Worm (Caenorhabditis elegans) whole organism, L3 larva: ENCODE results near the gene sre-41.
A peak's percentile ranks its signal among the peaks of the same experiment; 100 is the strongest.

ENCODE experiments used
- R02D3.7 ChIP-seq: fragments of 150-350 bp; optimal IDR thresholded peaks from 2 replicates; lab custom pipeline; 2014; ENCODE audit warnings: missing biosample characterization, missing genetic modification characterization
- ZK546.5 ChIP-seq: sonication (generic microtip); optimal IDR thresholded peaks from 2 replicates; lab custom pipeline; 2017; ENCODE audit warnings: missing biosample characterization, missing genetic modification characterization
- aly-2 ChIP-seq: fragments of 150-350 bp; optimal IDR thresholded peaks from 2 replicates; lab custom pipeline; 2014; ENCODE audit warnings: missing biosample characterization, missing genetic modification characterization
- ama-1 ChIP-seq: fragments of 150-350 bp; optimal IDR thresholded peaks from 2 replicates; lab custom pipeline; 2018
- ceh-16 ChIP-seq: sonication (generic microtip); optimal IDR thresholded peaks from 2 replicates; lab custom pipeline; 2017; ENCODE audit warnings: missing biosample characterization, missing genetic modification characterization
- ceh-82 ChIP-seq: fragments of 150-350 bp; optimal IDR thresholded peaks from 2 replicates; lab custom pipeline; 2014; ENCODE audit warnings: missing biosample characterization, missing genetic modification characterization
- ceh-9 ChIP-seq: sonication (generic microtip); optimal IDR thresholded peaks from 2 replicates; lab custom pipeline; 2018; ENCODE audit warnings: missing biosample characterization, missing genetic modification characterization
- daf-12 ChIP-seq: fragments of 150-350 bp; optimal IDR thresholded peaks from 2 replicates; lab custom pipeline; 2014; ENCODE audit warnings: missing biosample characterization, missing genetic modification reagents, missing genetic modification characterization
- egl-27 ChIP-seq: sonication (generic microtip); optimal IDR thresholded peaks from 4 replicates; lab custom pipeline; 2017; ENCODE audit warnings: missing biosample characterization, missing genetic modification reagents, missing genetic modification characterization
- egl-5 ChIP-seq: fragments of 150-350 bp; optimal IDR thresholded peaks from 2 replicates; lab custom pipeline; 2017; ENCODE audit warnings: missing biosample characterization, missing genetic modification reagents, missing genetic modification characterization, inconsistent platforms
- elt-1 ChIP-seq: fragments of 150-350 bp; optimal IDR thresholded peaks from 2 replicates; lab custom pipeline; 2014; ENCODE audit warnings: missing biosample characterization, missing genetic modification characterization
- elt-2 ChIP-seq: sonication (generic microtip); optimal IDR thresholded peaks from 2 replicates; lab custom pipeline; 2016; ENCODE audit warnings: missing genetic modification reagents, mild to moderate bottlenecking, missing genetic modification characterization, missing compliant biosample characterization
- elt-3 ChIP-seq, 3 experiments: fragments of 150-350 bp in 1 of 3; sonication (generic microtip) in 2 of 3; optimal IDR thresholded peaks; 2 replicates in 2 of 3; 4 replicates in 1 of 3; lab custom pipeline; 2014 to 2017; ENCODE audit warnings: missing biosample characterization in 3 of 3, missing genetic modification characterization in 3 of 3
- fkh-10 ChIP-seq: sonication (generic microtip); optimal IDR thresholded peaks from 2 replicates; lab custom pipeline; 2017; ENCODE audit warnings: missing biosample characterization, missing genetic modification reagents, missing genetic modification characterization
- fkh-2 ChIP-seq: fragments of 150-350 bp; optimal IDR thresholded peaks from 2 replicates; lab custom pipeline; 2014; ENCODE audit warnings: missing biosample characterization, missing genetic modification reagents, missing genetic modification characterization
- fos-1 ChIP-seq: fragments of 150-350 bp; optimal IDR thresholded peaks from 2 replicates; lab custom pipeline; 2014; ENCODE audit warnings: missing biosample characterization, missing genetic modification characterization
- hmg-11 ChIP-seq: sonication (generic microtip); optimal IDR thresholded peaks from 2 replicates; lab custom pipeline; 2016; ENCODE audit warnings: missing genetic modification characterization, missing compliant biosample characterization
- jun-1 ChIP-seq: fragments of 150-350 bp; optimal IDR thresholded peaks from 2 replicates; lab custom pipeline; 2014; ENCODE audit warnings: missing biosample characterization, missing genetic modification reagents, missing genetic modification characterization
- lin-15B ChIP-seq: fragments of 150-350 bp; optimal IDR thresholded peaks from 2 replicates; lab custom pipeline; 2014; ENCODE audit warnings: missing biosample characterization, missing genetic modification characterization
- lin-39 ChIP-seq: fragments of 150-350 bp; optimal IDR thresholded peaks from 2 replicates; lab custom pipeline; 2018; ENCODE audit warnings: missing biosample characterization, missing genetic modification reagents, missing genetic modification characterization
- mml-1 ChIP-seq: fragments of 150-350 bp; sonication (generic microtip); optimal IDR thresholded peaks from 3 replicates; lab custom pipeline; 2014; ENCODE audit warnings: missing biosample characterization, missing genetic modification characterization
- nfya-1 ChIP-seq: sonication (generic microtip); optimal IDR thresholded peaks from 2 replicates; lab custom pipeline; 2017; ENCODE audit warnings: missing genetic modification characterization, mild to moderate bottlenecking, missing compliant biosample characterization, antibody characterized with exemption, moderate library complexity; ENCODE audit not compliant: insufficient read depth
- nhr-11 ChIP-seq: fragments of 150-350 bp; optimal IDR thresholded peaks from 2 replicates; lab custom pipeline; 2014; ENCODE audit warnings: missing biosample characterization, missing genetic modification characterization
- nhr-12 ChIP-seq: fragments of 150-350 bp; optimal IDR thresholded peaks from 2 replicates; lab custom pipeline; 2014; ENCODE audit warnings: missing biosample characterization, missing genetic modification characterization
- nhr-237 ChIP-seq: fragments of 150-350 bp; optimal IDR thresholded peaks from 2 replicates; lab custom pipeline; 2014; ENCODE audit warnings: missing biosample characterization, missing genetic modification characterization
- nhr-25 ChIP-seq: sonication (generic microtip); optimal IDR thresholded peaks from 2 replicates; lab custom pipeline; 2017; ENCODE audit warnings: missing biosample characterization, missing genetic modification characterization
- nhr-28 ChIP-seq: fragments of 150-350 bp; optimal IDR thresholded peaks from 2 replicates; lab custom pipeline; 2014; ENCODE audit warnings: missing biosample characterization, missing genetic modification characterization
- nhr-43 ChIP-seq: sonication (generic microtip); optimal IDR thresholded peaks from 2 replicates; lab custom pipeline; 2016; ENCODE audit warnings: mild to moderate bottlenecking, missing genetic modification characterization, missing compliant biosample characterization; ENCODE audit not compliant: poor library complexity, severe bottlenecking
- nhr-76 ChIP-seq: fragments of 150-350 bp; sonication (generic microtip); optimal IDR thresholded peaks from 5 replicates; lab custom pipeline; 2014; ENCODE audit warnings: missing biosample characterization, missing genetic modification characterization
- nhr-77 ChIP-seq: fragments of 150-350 bp; optimal IDR thresholded peaks from 2 replicates; lab custom pipeline; 2014; ENCODE audit warnings: missing biosample characterization, missing genetic modification characterization
- pha-4 ChIP-seq: fragments of 150-350 bp; optimal IDR thresholded peaks from 2 replicates; lab custom pipeline; 2014; ENCODE audit warnings: missing biosample characterization, missing genetic modification reagents, missing genetic modification characterization
- pqm-1 ChIP-seq: fragments of 150-350 bp; optimal IDR thresholded peaks from 2 replicates; lab custom pipeline; 2017; ENCODE audit warnings: missing biosample characterization, missing genetic modification characterization, inconsistent platforms
- sea-2 ChIP-seq: fragments of 150-350 bp; sonication (generic microtip); optimal IDR thresholded peaks from 4 replicates; lab custom pipeline; 2014; ENCODE audit warnings: missing biosample characterization, missing genetic modification reagents, missing genetic modification characterization
- skn-1 ChIP-seq: fragments of 150-350 bp; optimal IDR thresholded peaks from 2 replicates; lab custom pipeline; 2014; ENCODE audit warnings: missing biosample characterization, missing genetic modification characterization
- snpc-4 ChIP-seq: fragments of 150-350 bp; optimal IDR thresholded peaks from 2 replicates; lab custom pipeline; 2014; ENCODE audit warnings: missing biosample characterization, missing genetic modification characterization
- tbx-2 ChIP-seq: sonication (generic microtip); optimal IDR thresholded peaks from 2 replicates; lab custom pipeline; 2016; ENCODE audit warnings: mild to moderate bottlenecking, missing genetic modification characterization, missing compliant biosample characterization
- unc-39 ChIP-seq: sonication (generic microtip); optimal IDR thresholded peaks from 4 replicates; lab custom pipeline; 2017; ENCODE audit warnings: missing biosample characterization, missing genetic modification characterization
- unc-62 ChIP-seq: fragments of 150-350 bp; sonication (generic microtip); optimal IDR thresholded peaks from 4 replicates; lab custom pipeline; 2014; ENCODE audit warnings: missing biosample characterization, missing genetic modification reagents, missing genetic modification characterization
- ztf-11 ChIP-seq: fragments of 150-350 bp; optimal IDR thresholded peaks from 2 replicates; lab custom pipeline; 2014; ENCODE audit warnings: missing biosample characterization, missing genetic modification characterization
- ztf-4 ChIP-seq: fragments of 150-350 bp; optimal IDR thresholded peaks from 2 replicates; lab custom pipeline; 2014; ENCODE audit warnings: missing biosample characterization, missing genetic modification characterization

sre-41 gene

ce11 chrII:12414805-12415204 is 26.7 kb downstream of the sre-41 start, which contains the start of gene Y57A10C.11:
TSS of gene Y57A10C.11 (minus strand) at chrII:12414905.
- TF ChIP-seq aly-2 (tag; lab: Kevin White, UChicago) (no peak), elt-1 (no peak), skn-1 (tag; lab: Kevin White, UChicago) (no peak), pqm-1 (tag; lab: Kevin White, UChicago) (no peak), egl-27 (tag; lab: Kevin White, UChicago) (no peak), nhr-12 (tag; lab: Kevin White, UChicago) (no peak), daf-12 (tag; lab: Kevin White, UChicago) (no peak), ceh-9 (tag; lab: Kevin White, UChicago) (no peak), mml-1 (no peak), ztf-4 (no peak), tbx-2 (tag; lab: Kevin White, UChicago) (no peak), nhr-11 (tag; lab: Kevin White, UChicago) (no peak), nhr-43 (tag; lab: Kevin White, UChicago) (no peak), ceh-16 (no peak), unc-62 (no peak), snpc-4 (tag; lab: Kevin White, UChicago) (no peak)
- TF ChIP-seq, all 47 proteins: peak for 0

ce11 chrII:12417514-12417913 is 29.4 kb downstream of the sre-41 start, which contains the start of gene sre-27:
TSS of gene sre-27 (minus strand) at chrII:12417614.
- TF ChIP-seq fkh-10 (GFP tag; lab: Kevin White, UChicago) (no peak), nfya-1 (no peak), nhr-76 (tag; lab: Kevin White, UChicago) (no peak), jun-1 (tag; lab: Kevin White, UChicago) (no peak), elt-1 (no peak), fos-1 (tag; lab: Kevin White, UChicago) (no peak), nhr-28 (tag; lab: Kevin White, UChicago) (no peak), ZK546.5 (no peak), ama-1 (no peak), R02D3.7 (tag; lab: Kevin White, UChicago) (no peak)

DNA sequence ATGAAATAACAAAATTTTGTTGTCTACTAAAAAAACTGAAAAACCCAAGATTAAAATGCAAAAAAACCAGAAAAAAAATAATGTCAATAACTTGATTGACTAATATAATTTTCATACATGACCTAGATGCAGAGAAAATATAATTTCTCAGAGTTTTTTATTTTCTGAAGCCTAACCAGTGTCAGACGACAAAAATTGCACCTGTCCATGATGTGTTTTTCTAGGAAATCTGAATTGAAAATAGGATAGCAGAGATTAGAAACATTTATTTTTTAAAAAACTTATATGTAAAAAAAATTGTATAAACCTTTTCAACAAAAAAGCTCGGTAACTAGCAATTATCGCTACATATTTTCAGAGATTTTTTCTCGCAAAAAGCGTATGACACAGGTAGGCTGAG is 29.9 kb downstream of the sre-41 start:
- TF ChIP-seq elt-3 (tag; optimal IDR thresholded peaks at IDR 0.05; lab: Kevin White, UChicago) (no peak), ama-1 (no peak)

DNA sequence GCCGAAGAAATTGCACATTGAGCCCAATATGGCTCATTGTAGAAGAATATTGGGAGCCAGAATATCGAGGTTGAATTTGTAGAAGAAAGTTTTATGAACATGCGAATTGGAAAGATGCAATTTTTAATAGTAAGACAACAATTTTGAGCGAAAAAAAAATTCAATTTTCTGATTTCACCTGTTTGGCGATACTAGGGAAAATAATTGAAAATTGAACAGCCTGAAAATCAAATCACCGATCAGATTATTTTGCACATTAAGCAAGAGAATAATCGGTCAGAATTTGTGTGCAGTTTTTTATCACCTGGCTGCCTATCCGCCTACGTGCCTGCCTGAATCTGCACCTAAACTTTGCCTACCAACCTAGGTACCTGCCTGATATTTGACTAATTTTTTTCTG is 32.4 kb downstream of the sre-41 start, which contains the start of gene sre-26:
Gene sre-26 (minus strand): TSS at position 101 of the 400 bp plus-strand sequence.
- TF ChIP-seq ceh-9 (tag; lab: Kevin White, UChicago) (no peak), ZK546.5 (no peak), daf-12 (tag; lab: Kevin White, UChicago) (no peak), nfya-1 (no peak), egl-27 (tag; lab: Kevin White, UChicago) (no peak), pha-4 (tag; lab: Kevin White, UChicago) (no peak), fkh-10 (GFP tag; lab: Kevin White, UChicago) (no peak), elt-1 (no peak), sea-2 (GFP tag; lab: Kevin White, UChicago) (no peak), nhr-28 (tag; lab: Kevin White, UChicago) (no peak), ama-1 (no peak), lin-39 (tag; lab: Kevin White, UChicago) (no peak), fkh-2 (tag; lab: Kevin White, UChicago) (no peak), fos-1 (tag; lab: Kevin White, UChicago) (no peak), nhr-25 (tag; lab: Kevin White, UChicago) (no peak), nhr-76 (tag; lab: Kevin White, UChicago) (no peak), mml-1 (no peak), hmg-11 (no peak), egl-5 (no peak), nhr-237 (tag; lab: Kevin White, UChicago) (no peak)

DNA sequence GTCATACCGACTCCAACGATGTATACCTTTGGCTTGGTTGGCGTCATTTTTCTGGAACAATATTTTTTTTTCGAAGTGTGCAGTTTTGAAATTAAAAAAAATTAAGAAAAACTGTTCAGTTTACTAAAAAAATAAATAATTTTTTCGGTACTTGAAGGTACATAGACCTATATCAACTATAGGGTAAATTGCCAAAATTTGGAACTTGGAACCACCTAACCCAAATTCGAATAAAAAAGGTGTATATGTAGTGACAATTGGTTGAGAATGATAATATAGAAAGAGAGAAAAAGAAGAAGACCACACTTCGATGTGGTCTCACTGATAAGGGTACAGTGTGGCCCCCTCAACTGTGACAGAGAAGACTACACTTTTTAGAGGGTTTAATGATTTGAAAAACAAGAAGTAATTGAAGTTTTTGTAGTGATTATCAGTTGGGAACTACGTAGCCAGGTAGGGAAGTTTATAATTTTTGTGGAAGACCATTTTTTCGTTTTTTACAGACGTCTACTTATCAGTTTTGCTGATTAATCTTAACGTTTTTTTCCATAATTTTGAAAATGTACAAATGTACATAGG is 37.7 kb downstream of the sre-41 start, which contains the start of gene daf-22:
Gene daf-22 (minus strand): TSS at position 51 of the 579 bp plus-strand sequence.
- peak; percentile 93 for TF ChIP-seq pqm-1 (tag; lab: Kevin White, UChicago)
- TF ChIP-seq nhr-77 (tag; lab: Kevin White, UChicago): no peak
- no peak for TF ChIP-seq ZK546.5
- peak; percentile 37 for TF ChIP-seq pha-4 (tag; lab: Kevin White, UChicago)
- TF ChIP-seq jun-1 (tag; lab: Kevin White, UChicago): peak; percentile 49
- TF ChIP-seq nfya-1: peak; percentile 19
- TF ChIP-seq daf-12 (tag; lab: Kevin White, UChicago): no peak
- TF ChIP-seq lin-15B (tag; lab: Kevin White, UChicago): no peak
- TF ChIP-seq fkh-2 (tag; lab: Kevin White, UChicago): no peak
- TF ChIP-seq aly-2 (tag; lab: Kevin White, UChicago): no peak
- no peak for TF ChIP-seq fkh-10 (GFP tag; lab: Kevin White, UChicago)
- no peak for TF ChIP-seq egl-27 (tag; lab: Kevin White, UChicago)
- TF ChIP-seq nhr-76 (tag; lab: Kevin White, UChicago): no peak
- TF ChIP-seq unc-39 (tag; lab: Kevin White, UChicago): no peak
- no peak for TF ChIP-seq ceh-82 (tag; lab: Kevin White, UChicago)
- TF ChIP-seq ztf-11 (tag; lab: Kevin White, UChicago): no peak
- peak; percentile 98 for TF ChIP-seq elt-2 (tag; lab: Kevin White, UChicago)
- no peak for TF ChIP-seq ceh-16
- no peak for TF ChIP-seq nhr-12 (tag; lab: Kevin White, UChicago)
- TF ChIP-seq, all 47 proteins: peak for 5
